Fruit fly (Drosophila melanogaster): ENCODE results near the gene CG3823.

Gene CG3823

DNA sequence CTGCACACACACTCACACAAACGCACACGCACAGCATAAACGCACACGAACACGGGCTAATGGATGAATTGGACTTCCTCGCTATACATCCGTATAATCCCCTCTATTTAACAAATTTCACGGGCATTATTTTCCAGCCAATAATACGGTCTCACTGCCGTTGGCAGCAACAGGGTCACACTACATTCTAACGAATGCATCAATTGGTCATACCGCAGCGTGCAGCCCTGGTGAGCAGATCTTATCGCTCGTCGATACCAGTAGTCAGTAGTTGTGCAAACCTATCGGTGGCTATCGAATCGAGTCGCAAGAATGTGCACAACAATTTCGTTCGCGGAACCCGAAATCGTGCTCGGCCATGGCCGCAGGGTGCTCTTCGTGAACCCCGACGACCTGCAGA is 15.9 kb upstream of the CG3823 start, which contains the start of the genes Top3beta and wuho (continued):
- peak; percentile 59 for TF ChIP-seq knrl (GFP tag; IDR thresholded peaks at IDR 0.05; ENCODE audit: partially characterized antibody)
- TF ChIP-seq gsb (GFP tag; IDR thresholded peaks at IDR 0.05) = no peak
- peak; percentile 82 for TF ChIP-seq CG13287 (GFP tag; IDR thresholded peaks at IDR 0.05; ENCODE audit: partially characterized antibody)

DNA sequence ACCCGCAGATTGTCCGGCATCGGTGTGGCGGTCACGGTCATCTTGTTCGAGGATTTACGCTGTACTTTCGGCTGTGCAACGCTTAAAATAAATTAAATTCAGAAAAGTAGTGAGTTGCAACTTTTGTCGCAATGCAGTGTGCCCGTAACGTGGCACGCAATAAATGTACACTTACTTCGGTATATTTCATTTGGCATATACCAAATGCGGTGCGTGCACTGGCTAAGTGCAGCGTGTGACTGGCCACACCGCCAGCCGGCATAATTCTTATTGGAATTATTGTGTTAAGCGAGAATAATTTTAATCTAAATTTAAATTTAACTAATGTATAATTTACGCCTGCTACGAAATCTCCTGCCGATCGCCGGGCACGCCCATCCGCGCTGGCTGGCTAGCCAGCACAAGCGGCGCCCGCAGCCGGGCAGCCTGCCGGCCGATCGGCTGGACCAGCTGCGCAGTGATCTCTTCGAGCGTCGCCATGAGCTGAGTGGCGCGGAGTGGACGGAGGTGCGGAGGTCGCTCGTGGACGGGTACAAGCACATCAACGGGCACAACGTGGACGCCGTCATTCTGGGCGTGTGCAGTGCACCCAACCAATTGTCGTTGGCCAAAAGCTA is 12.6 kb upstream of the CG3823 start, which contains the start of the genes Rpt4 and mldr:
Rpt4 (minus strand) TSS at position 163 of the 617 bp plus-strand sequence.
mldr (plus strand) TSS at position 221 of the 617 bp plus-strand sequence.
- TF ChIP-seq nom (GFP tag; optimal IDR thresholded peaks at IDR 0.05) = peak; percentile 19
- peak; percentile 57 for TF ChIP-seq CG15514 (GFP tag; optimal IDR thresholded peaks at IDR 0.05)
- TF ChIP-seq chinmo (GFP tag; IDR thresholded peaks at IDR 0.05; ENCODE audit: partially characterized antibody) = 0 out of 4 replicates have a peak, but pooled peaks have one; percentile 59
- TF ChIP-seq amos (GFP tag; IDR thresholded peaks at IDR 0.05; ENCODE audit: partially characterized antibody) = peak; percentile 14; the same call in 1 of the 2 replicates
- peak; percentile 77 for TF ChIP-seq MESR4 (GFP tag; optimal IDR thresholded peaks at IDR 0.05)
- no peak for TF ChIP-seq CG5180 (GFP tag; optimal IDR thresholded peaks at IDR 0.05)
- no peak for TF ChIP-seq CG14860 (GFP tag; IDR thresholded peaks at IDR 0.05; ENCODE audit: partially characterized antibody)
- no peak for TF ChIP-seq CG14667 (GFP tag; IDR thresholded peaks at IDR 0.05)
- 0 out of 2 replicates have a peak, but pooled peaks have one; percentile 16 for TF ChIP-seq Rfx (GFP tag; IDR thresholded peaks at IDR 0.05)
- TF ChIP-seq Dp (GFP tag; optimal IDR thresholded peaks at IDR 0.05) = peak; percentile 46
- peak; percentile 32 for TF ChIP-seq Myb (GFP tag; optimal IDR thresholded peaks at IDR 0.05)
- TF ChIP-seq org-1 (GFP tag; optimal IDR thresholded peaks at IDR 0.05) = no peak
- peak; percentile 18 for TF ChIP-seq CG2712 (tag; optimal IDR thresholded peaks at IDR 0.05)
- peak; percentile 38 for TF ChIP-seq CG33213 (GFP tag; optimal IDR thresholded peaks at IDR 0.05)
- TF ChIP-seq CG30020 (tag; optimal IDR thresholded peaks at IDR 0.05) = no peak
- peak; percentile 59 for TF ChIP-seq CG3847 (GFP tag; IDR thresholded peaks at IDR 0.05)
- peak; percentile 12 for TF ChIP-seq CG2116 (GFP tag; optimal IDR thresholded peaks at IDR 0.05)
- peak; percentile 63 for TF ChIP-seq Sin3A (optimal IDR thresholded peaks at IDR 0.05)
- TF ChIP-seq scrt (GFP tag; optimal IDR thresholded peaks at IDR 0.05) = no peak
- TF ChIP-seq CG8089 (GFP tag; optimal IDR thresholded peaks at IDR 0.05) = no peak
- TF ChIP-seq YL-1 (GFP tag; optimal IDR thresholded peaks at IDR 0.05) = peak; percentile 87
- TF ChIP-seq CG42726 (GFP tag; IDR thresholded peaks at IDR 0.05; ENCODE audit: partially characterized antibody) = 0 out of 2 replicates have a peak, but pooled peaks have one; percentile 28
- no peak for TF ChIP-seq CG13624 (GFP tag; optimal IDR thresholded peaks at IDR 0.05)
- peak; percentile 67 for TF ChIP-seq CG15479 (GFP tag; optimal IDR thresholded peaks at IDR 0.05)
- TF ChIP-seq ewg (GFP tag; optimal IDR thresholded peaks at IDR 0.05) = peak; percentile 32
- no peak for TF ChIP-seq CG4404 (GFP tag; IDR thresholded peaks at IDR 0.05)
- no peak for TF ChIP-seq CG32532 (GFP tag; IDR thresholded peaks at IDR 0.05)
- TF ChIP-seq gfzf (GFP tag; optimal IDR thresholded peaks at IDR 0.05) = peak; percentile 94
- TF ChIP-seq CG3726 (GFP tag; IDR thresholded peaks at IDR 0.05) = no peak
- TF ChIP-seq ranshi (GFP tag; IDR thresholded peaks at IDR 0.05) = no peak
- peak; percentile 55; the same call in 1 of the 2 replicates for TF ChIP-seq CG13287 (GFP tag; IDR thresholded peaks at IDR 0.05; ENCODE audit: partially characterized antibody)
- no peak for TF ChIP-seq CG4707 (GFP tag; optimal IDR thresholded peaks at IDR 0.05)
- no peak for TF ChIP-seq ase (GFP tag; IDR thresholded peaks at IDR 0.05)
- peak; percentile 31 for TF ChIP-seq CG17829 (tag; optimal IDR thresholded peaks at IDR 0.05)
- TF ChIP-seq CG34422 (GFP tag; IDR thresholded peaks at IDR 0.05) = peak; percentile 70; the same call in 1 of the 3 replicates
- peak; percentile 98 for TF ChIP-seq MBD-R2 (GFP tag; IDR thresholded peaks at IDR 0.05)
- no peak for TF ChIP-seq mirr (GFP tag; optimal IDR thresholded peaks at IDR 0.05)
- no peak for TF ChIP-seq Dip3 (GFP tag; optimal IDR thresholded peaks at IDR 0.05)
- no peak for TF ChIP-seq CG6683 (GFP tag; optimal IDR thresholded peaks at IDR 0.05)
- TF ChIP-seq CG14710 (tag; optimal IDR thresholded peaks at IDR 0.05) = peak; percentile 75
- peak; percentile 94 for TF ChIP-seq pzg (GFP tag; optimal IDR thresholded peaks at IDR 0.05)
- peak; percentile 61 for TF ChIP-seq HmgZ (tag; optimal IDR thresholded peaks at IDR 0.05)
- peak; percentile 42 for TF ChIP-seq BEAF-32 (GFP tag; optimal IDR thresholded peaks at IDR 0.05)
- TF ChIP-seq PHDP (tag; optimal IDR thresholded peaks at IDR 0.05) = no peak

Measured in whole organism, embryonic.